Worm (Caenorhabditis elegans): ENCODE data around the gene fbxa-30.
"Not testable (repeated sequence)": the region's sequence is repeated elsewhere in the genome, so short reads cannot be mapped to it uniquely, and the experiment has no call there.

DNA sequence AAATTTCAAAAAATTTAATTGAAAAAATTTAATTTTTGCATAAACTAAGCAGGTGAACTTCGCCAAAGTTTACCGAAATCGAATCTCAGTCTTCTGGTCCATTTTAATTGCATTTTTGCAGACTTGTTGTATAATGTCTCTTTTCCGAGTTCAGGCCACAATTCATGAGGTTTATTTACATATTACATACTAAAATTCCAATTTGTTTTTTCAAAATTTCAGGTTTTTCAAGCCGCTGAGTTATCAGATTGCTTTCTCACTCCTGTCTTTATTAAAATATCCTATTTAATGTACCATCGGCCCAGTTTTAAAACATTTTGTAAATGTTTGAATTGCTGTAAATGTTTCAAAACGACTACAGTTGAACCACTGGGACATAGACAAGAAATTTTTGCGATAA lies 18.9 kb downstream of the fbxa-30 start, which contains the start of gene fbxa-208:
- not testable (repeated sequence) for TF ChIP-seq mxl-1 (tag; optimal IDR thresholded peaks at IDR 0.05); attf-6 (GFP tag; IDR thresholded peaks at IDR 0.05); pha-4 (tag; optimal IDR thresholded peaks at IDR 0.05); zfh-2 (GFP tag; conservative IDR thresholded peaks at IDR 0.05); madf-10 (tag; optimal IDR thresholded peaks at IDR 0.05); lag-1 (GFP tag; IDR thresholded peaks at IDR 0.05)
